Fruit fly (Drosophila melanogaster): ENCODE results near the gene FucTD.

- TF ChIP-seq CG4318 (GFP tag; optimal IDR thresholded peaks at IDR 0.05) (peak; percentile 3), Sox14 (GFP tag; optimal IDR thresholded peaks at IDR 0.05) (peak; percentile 52), CG6792 (GFP tag; optimal IDR thresholded peaks at IDR 0.05) (peak; percentile 60), Sox102F (GFP tag; optimal IDR thresholded peaks at IDR 0.05) (peak; percentile 40), acj6 (GFP tag; optimal IDR thresholded peaks at IDR 0.05) (peak; percentile 68), CG3032 (tag; optimal IDR thresholded peaks at IDR 0.05) (peak; percentile 64), cyc (GFP tag; optimal IDR thresholded peaks at IDR 0.05) (no peak), CG1621 (tag; optimal IDR thresholded peaks at IDR 0.05) (peak; percentile 80)
These were observed 2.0 kb upstream of the FucTD start for dm6 chr3L:1414032-1414431.

All from whole organism, prepupa.